Fruit fly (Drosophila melanogaster) whole organism, embryonic: ENCODE measurements around the gene CG33282.
A peak's percentile ranks its signal among the peaks of the same experiment; 100 is the strongest.

Source experiments
- ATbp ChIP-seq: fragments of 200-800 bp; sonication (Bioruptor generic); optimal IDR thresholded peaks from 2 replicates; lab custom pipeline; 2017; ENCODE audit warnings: missing biosample characterization, mild to moderate bottlenecking, missing genetic modification characterization, missing genetic modification reagents
- Atf6 ChIP-seq: fragments of 200-800 bp; sonication (Bioruptor generic); IDR thresholded peaks from 2 replicates; pipeline ENCODE4 v1.3.6; 2022; ENCODE audit warnings: missing biosample characterization, missing genetic modification characterization
- Blimp-1 ChIP-seq: fragments of 200-800 bp; sonication (Bioruptor generic); optimal IDR thresholded peaks from 3 replicates; lab custom pipeline; 2018; ENCODE audit warnings: missing biosample characterization, missing genetic modification characterization, mild to moderate bottlenecking, moderate library complexity, missing genetic modification reagents
- Bteb2 ChIP-seq: fragments of 200-800 bp; sonication (Bioruptor generic); optimal IDR thresholded peaks from 2 replicates; lab custom pipeline; 2016; ENCODE audit warnings: missing biosample characterization, missing genetic modification characterization
- CG10209 ChIP-seq: fragments of 200-800 bp; sonication (Bioruptor generic); optimal IDR thresholded peaks from 3 replicates; lab custom pipeline; 2017; ENCODE audit warnings: missing biosample characterization, mild to moderate bottlenecking, missing genetic modification characterization, missing genetic modification reagents
- CG10366 ChIP-seq: fragments of 200-800 bp; sonication (Bioruptor generic); IDR thresholded peaks from 2 replicates; pipeline ENCODE4 v1.3.6; 2022; ENCODE audit warnings: missing biosample characterization, missing genetic modification characterization
- CG10462 ChIP-seq: fragments of 200-800 bp; sonication (Bioruptor generic); optimal IDR thresholded peaks from 2 replicates; lab custom pipeline; 2016; ENCODE audit warnings: missing biosample characterization, missing genetic modification characterization
- CG15269 ChIP-seq: fragments of 200-800 bp; sonication (Bioruptor generic); optimal IDR thresholded peaks from 2 replicates; lab custom pipeline; 2018; ENCODE audit warnings: missing biosample characterization, mild to moderate bottlenecking, missing genetic modification characterization, moderate library complexity
- CG15479 ChIP-seq: fragments of 200-800 bp; sonication (Bioruptor generic); optimal IDR thresholded peaks from 3 replicates; lab custom pipeline; 2019; ENCODE audit warnings: missing biosample characterization, mild to moderate bottlenecking, missing genetic modification characterization, moderate library complexity
- CG1602 ChIP-seq: fragments of 200-800 bp; sonication (Bioruptor generic); optimal IDR thresholded peaks from 3 replicates; lab custom pipeline; 2016; ENCODE audit warnings: missing biosample characterization, missing genetic modification characterization
- CG18262 ChIP-seq: fragments of 200-800 bp; optimal IDR thresholded peaks from 3 replicates; lab custom pipeline; 2019; ENCODE audit warnings: missing biosample characterization, mild to moderate bottlenecking, missing genetic modification characterization, moderate library complexity
- CG1832 ChIP-seq: fragments of 200-800 bp; sonication (Bioruptor generic); optimal IDR thresholded peaks from 2 replicates; lab custom pipeline; 2017; ENCODE audit warnings: missing biosample characterization, mild to moderate bottlenecking, missing genetic modification characterization, inconsistent platforms
- CG2875 ChIP-seq: fragments of 200-800 bp; sonication (Bioruptor generic); optimal IDR thresholded peaks from 2 replicates; lab custom pipeline; 2017; ENCODE audit warnings: missing biosample characterization, mild to moderate bottlenecking, missing genetic modification characterization, missing genetic modification reagents
- CG4282 ChIP-seq: fragments of 200-800 bp; sonication (Bioruptor generic); optimal IDR thresholded peaks from 2 replicates; lab custom pipeline; 2016; ENCODE audit warnings: missing biosample characterization, missing genetic modification characterization
- CG6254 ChIP-seq: fragments of 200-800 bp; sonication (Bioruptor generic); optimal IDR thresholded peaks from 3 replicates; lab custom pipeline; 2017; ENCODE audit warnings: mild to moderate bottlenecking, missing biosample characterization, missing genetic modification reagents, missing genetic modification characterization
- CG6791 ChIP-seq: fragments of 200-800 bp; sonication (Bioruptor generic); IDR thresholded peaks from 3 replicates; pipeline ENCODE4 v1.3.6; 2022; ENCODE audit warnings: missing biosample characterization, missing genetic modification characterization; ENCODE audit not compliant: partially characterized antibody
- CG6813 ChIP-seq: fragments of 200-800 bp; sonication (Bioruptor generic); optimal IDR thresholded peaks from 2 replicates; lab custom pipeline; 2017; ENCODE audit warnings: missing biosample characterization, missing genetic modification characterization, mild to moderate bottlenecking, moderate library complexity, missing genetic modification reagents
- CG7357 ChIP-seq: fragments of 200-800 bp; sonication (Bioruptor generic); IDR thresholded peaks from 3 replicates; pipeline ENCODE4 v1.3.6; 2022; ENCODE audit warnings: missing biosample characterization, missing genetic modification characterization
- CG7745 ChIP-seq: fragments of 200-800 bp; sonication (Bioruptor generic); optimal IDR thresholded peaks from 2 replicates; lab custom pipeline; 2018; ENCODE audit warnings: missing biosample characterization, mild to moderate bottlenecking, missing genetic modification characterization, moderate library complexity
- CG9215 ChIP-seq: fragments of 200-800 bp; sonication (Bioruptor generic); IDR thresholded peaks from 2 replicates; pipeline ENCODE4 v1.3.6; 2022; ENCODE audit warnings: missing biosample characterization, missing genetic modification characterization
- Drgx ChIP-seq: fragments of 200-800 bp; sonication (Bioruptor generic); IDR thresholded peaks from 2 replicates; pipeline ENCODE4 v1.3.6; 2022; ENCODE audit warnings: missing biosample characterization, missing genetic modification characterization
- GATAe ChIP-seq: fragments of 200-800 bp; sonication (Bioruptor generic); conservative IDR thresholded peaks from 2 replicates; pipeline ENCODE4 v1.3.6; 2022; ENCODE audit warnings: missing biosample characterization, missing genetic modification characterization
- HHEX ChIP-seq: fragments of 200-800 bp; sonication (Bioruptor generic); optimal IDR thresholded peaks from 3 replicates; lab custom pipeline; 2017; ENCODE audit warnings: missing biosample characterization, mild to moderate bottlenecking, missing genetic modification characterization, missing genetic modification reagents
- MESR4 ChIP-seq: fragments of 200-800 bp; sonication (Bioruptor generic); optimal IDR thresholded peaks from 2 replicates; lab custom pipeline; 2018; ENCODE audit warnings: missing biosample characterization, mild to moderate bottlenecking, missing genetic modification characterization, moderate library complexity
- Scr ChIP-seq: fragments of 200-800 bp; sonication (Bioruptor generic); IDR thresholded peaks from 2 replicates; pipeline ENCODE4 v1.3.6; 2022; ENCODE audit warnings: missing biosample characterization, missing genetic modification characterization; ENCODE audit not compliant: partially characterized antibody
- Stat92E ChIP-seq, 3 experiments: fragments of >200 bp in 2 of 3; fragments of 200-800 bp in 1 of 3; sonication (Bioruptor generic) in 1 of 3; optimal IDR thresholded peaks; 2 replicates each; lab custom pipeline; 2017 to 2019; ENCODE audit warnings: missing biosample characterization in 3 of 3, missing genetic modification characterization in 3 of 3, mild to moderate bottlenecking in 1 of 3, moderate library complexity in 1 of 3
- abd-A ChIP-seq: fragments of 200-800 bp; sonication (Bioruptor generic); optimal IDR thresholded peaks from 3 replicates; lab custom pipeline; 2019; ENCODE audit warnings: missing biosample characterization, mild to moderate bottlenecking, missing genetic modification characterization, moderate library complexity
- ac ChIP-seq: fragments of 200-800 bp; sonication (Bioruptor generic); optimal IDR thresholded peaks from 3 replicates; lab custom pipeline; 2017; ENCODE audit warnings: missing biosample characterization, mild to moderate bottlenecking, missing genetic modification characterization
- amos ChIP-seq: fragments of 200-800 bp; sonication (Bioruptor generic); IDR thresholded peaks from 2 replicates; pipeline ENCODE4 v1.3.6; 2022; ENCODE audit warnings: missing biosample characterization, missing genetic modification characterization; ENCODE audit not compliant: partially characterized antibody
- ato ChIP-seq: fragments of 200-800 bp; sonication (Bioruptor generic); IDR thresholded peaks from 2 replicates; pipeline ENCODE4 v1.3.6; 2022; ENCODE audit warnings: missing biosample characterization, missing genetic modification characterization; ENCODE audit not compliant: partially characterized antibody
- bab2 ChIP-seq: fragments of 200-800 bp; sonication (Bioruptor generic); optimal IDR thresholded peaks from 2 replicates; lab custom pipeline; 2016; ENCODE audit warnings: missing biosample characterization, missing genetic modification characterization
- bbx ChIP-seq: fragments of 200-800 bp; sonication (Bioruptor generic); IDR thresholded peaks from 2 replicates; pipeline ENCODE4 v1.3.6; 2022; ENCODE audit warnings: missing biosample characterization, missing genetic modification characterization; ENCODE audit not compliant: partially characterized antibody
- crol ChIP-seq: fragments of 200-800 bp; sonication (Bioruptor generic); IDR thresholded peaks from 2 replicates; pipeline ENCODE4 v1.3.6; 2022; ENCODE audit warnings: missing biosample characterization, missing genetic modification characterization
- dpn ChIP-seq, 2 experiments: fragments of 200-800 bp; sonication (Bioruptor generic); optimal IDR thresholded peaks; 3 replicates each; lab custom pipeline; 2016; ENCODE audit warnings: missing biosample characterization in 2 of 2, missing genetic modification characterization in 2 of 2
- eve ChIP-seq, 2 experiments: fragments of >200 bp; optimal IDR thresholded peaks; 2 replicates each; lab custom pipeline; 2017; ENCODE audit warnings: missing biosample characterization in 2 of 2, missing genetic modification characterization in 2 of 2
- ftz-f1 ChIP-seq: fragments of 200-800 bp; sonication (Bioruptor generic); optimal IDR thresholded peaks from 2 replicates; lab custom pipeline; 2016; ENCODE audit warnings: missing biosample characterization, missing genetic modification characterization
- grau ChIP-seq: fragments of 200-800 bp; optimal IDR thresholded peaks from 3 replicates; lab custom pipeline; 2019; ENCODE audit warnings: missing biosample characterization, mild to moderate bottlenecking, missing genetic modification characterization, moderate library complexity
- mam ChIP-seq: fragments of 200-800 bp; sonication (Bioruptor generic); optimal IDR thresholded peaks from 3 replicates; lab custom pipeline; 2016; ENCODE audit warnings: missing biosample characterization, missing genetic modification characterization
- onecut ChIP-seq: fragments of 200-800 bp; sonication (Bioruptor generic); IDR thresholded peaks from 2 replicates; pipeline ENCODE4 v1.3.6; 2022; ENCODE audit warnings: missing biosample characterization, missing genetic modification characterization
- pros ChIP-seq: fragments of 200-800 bp; sonication (Bioruptor generic); optimal IDR thresholded peaks from 3 replicates; lab custom pipeline; 2019; ENCODE audit warnings: missing biosample characterization, mild to moderate bottlenecking, missing genetic modification characterization, moderate library complexity
- sc ChIP-seq, 3 experiments: fragments of >200 bp in 2 of 3; fragments of 200-800 bp in 1 of 3; sonication (Bioruptor generic) in 1 of 3; optimal IDR thresholded peaks; 2 replicates in 2 of 3; 3 replicates in 1 of 3; lab custom pipeline; 2017; ENCODE audit warnings: mild to moderate bottlenecking in 1 of 3, missing biosample characterization in 1 of 3, missing genetic modification characterization in 1 of 3, missing genetic modification reagents in 1 of 3
- sd ChIP-seq: fragments of 200-800 bp; sonication (Bioruptor generic); optimal IDR thresholded peaks from 3 replicates; lab custom pipeline; 2018; ENCODE audit warnings: missing biosample characterization, mild to moderate bottlenecking, missing genetic modification characterization, moderate library complexity
- sens ChIP-seq: fragments of 200-800 bp; sonication (Bioruptor generic); peaks from one replicate; lab custom pipeline; 2016; ENCODE audit warnings: missing biosample characterization, missing genetic modification characterization
- sima ChIP-seq: fragments of 200-800 bp; sonication (Bioruptor generic); optimal IDR thresholded peaks from 2 replicates; lab custom pipeline; 2016; ENCODE audit warnings: missing biosample characterization, missing genetic modification characterization
- sisA ChIP-seq: fragments of 200-800 bp; sonication (Bioruptor generic); IDR thresholded peaks from 2 replicates; pipeline ENCODE4 v1.3.6; 2022; ENCODE audit warnings: missing biosample characterization, missing genetic modification characterization
- stc ChIP-seq: fragments of 200-800 bp; sonication (Bioruptor generic); IDR thresholded peaks from 2 replicates; pipeline ENCODE4 v1.3.6; 2022; ENCODE audit warnings: missing biosample characterization, missing genetic modification characterization
- tin ChIP-seq: fragments of 200-800 bp; sonication (Bioruptor generic); optimal IDR thresholded peaks from 3 replicates; lab custom pipeline; 2016; ENCODE audit warnings: missing biosample characterization, missing genetic modification characterization

CG33282 gene

dm6 chr2L:3345763-3346482, 18.2 kb downstream of the CG33282 start (continued):
- TF ChIP-seq ATbp (GFP tag; lab: Kevin White, UChicago) (peak; percentile 66), sens (GFP tag; lab: Kevin White, UChicago) (peak; percentile 73)

dm6 chr2L:3346483-3346839, 18.8 kb downstream of the CG33282 start:
- TF ChIP-seq amos (GFP tag; lab: Robert Waterston, UW): no peak
- TF ChIP-seq sc (optimal IDR thresholded peaks at IDR 0.05; lab: Kevin White, UChicago): no peak
- TF ChIP-seq sc (GFP tag; optimal IDR thresholded peaks at IDR 0.05; lab: Kevin White, UChicago): no peak
- TF ChIP-seq sima: no peak
- TF ChIP-seq sd (tag; lab: Kevin White, UChicago): no peak
- no peak for TF ChIP-seq CG15479 (GFP tag; lab: Kevin White, UChicago)
- no peak for TF ChIP-seq abd-A (tag; lab: Kevin White, UChicago)
- peak; percentile 24 for TF ChIP-seq Blimp-1
- TF ChIP-seq CG6813 (GFP tag; lab: Kevin White, UChicago): no peak
- no peak for TF ChIP-seq eve (GFP tag; optimal IDR thresholded peaks at IDR 0.05; lab: Kevin White, UChicago)
- no peak for TF ChIP-seq GATAe (GFP tag; lab: Robert Waterston, UW)
- TF ChIP-seq HHEX (GFP tag; lab: Kevin White, UChicago): no peak
- peak; percentile 37 for TF ChIP-seq pros (GFP tag; lab: Kevin White, UChicago)
- no peak for TF ChIP-seq CG7745 (tag; lab: Kevin White, UChicago)
- no peak for TF ChIP-seq sisA (GFP tag; lab: Robert Waterston, UW)
- TF ChIP-seq CG4282 (GFP tag; lab: Kevin White, UChicago): no peak
- no peak for TF ChIP-seq ato (GFP tag; lab: Robert Waterston, UW)
- no peak for TF ChIP-seq CG7357
- TF ChIP-seq CG6791 (GFP tag; lab: Robert Waterston, UW): peak; percentile 53; the same call in 1 of the 3 replicates
- peak; percentile 48; the same call in 1 of the 2 replicates for TF ChIP-seq crol (GFP tag; lab: Robert Waterston, UW)
- TF ChIP-seq mam: no peak
- TF ChIP-seq CG1602: no peak
- no peak for TF ChIP-seq bbx
- peak; percentile 5 for TF ChIP-seq CG1832
- no peak for TF ChIP-seq Bteb2 (GFP tag; lab: Kevin White, UChicago)
- TF ChIP-seq CG15269 (tag; lab: Kevin White, UChicago): no peak
- no peak for TF ChIP-seq ac (GFP tag; lab: Kevin White, UChicago)
- no peak for TF ChIP-seq CG10462 (GFP tag; lab: Kevin White, UChicago)
- no peak for TF ChIP-seq onecut
- TF ChIP-seq CG10366 (GFP tag; lab: Robert Waterston, UW): no peak
- no peak for TF ChIP-seq CG2875 (GFP tag; lab: Kevin White, UChicago)
- no peak for TF ChIP-seq Scr
- TF ChIP-seq stc (GFP tag; lab: Robert Waterston, UW): no peak
- TF ChIP-seq CG9215 (GFP tag; lab: Robert Waterston, UW): no peak
- no peak for TF ChIP-seq dpn (GFP tag; optimal IDR thresholded peaks at IDR 0.05; lab: Kevin White, UChicago)
- TF ChIP-seq Atf6 (GFP tag; lab: Robert Waterston, UW): no peak
- no peak for TF ChIP-seq CG18262 (tag; lab: Kevin White, UChicago)
- TF ChIP-seq CG6254 (GFP tag; lab: Kevin White, UChicago): no peak
- no peak for TF ChIP-seq ftz-f1 (GFP tag; lab: Kevin White, UChicago)
- peak in 1 of 3 experiments; percentile 91 for TF ChIP-seq Stat92E (GFP tag; optimal IDR thresholded peaks at IDR 0.05; lab: Kevin White, UChicago)
- TF ChIP-seq bab2 (GFP tag; lab: Kevin White, UChicago): no peak
- TF ChIP-seq MESR4 (GFP tag; lab: Kevin White, UChicago): no peak
- TF ChIP-seq tin (GFP tag; lab: Kevin White, UChicago): no peak
- TF ChIP-seq grau (tag; lab: Kevin White, UChicago): no peak
- TF ChIP-seq CG10209: peak; percentile 9
- TF ChIP-seq Drgx (GFP tag; lab: Robert Waterston, UW): no peak
